Worm (Caenorhabditis elegans): ENCODE results near the gene R07E5.5.

Gene R07E5.5

ce11 chrIII:4359208-4359607 is 38.0 kb upstream of the R07E5.5 start:
- TF ChIP-seq madf-10 (tag; optimal IDR thresholded peaks at IDR 0.05), result no peak
- no peak for TF ChIP-seq somi-1 (GFP tag; optimal IDR thresholded peaks at IDR 0.05)
- TF ChIP-seq attf-6 (GFP tag; IDR thresholded peaks at IDR 0.05), result no peak
- TF ChIP-seq lsy-27 (tag; optimal IDR thresholded peaks at IDR 0.05; ENCODE audit: borderline replicate concordance, insufficient read depth), result no peak
- no peak for TF ChIP-seq gei-17 (GFP tag; optimal IDR thresholded peaks at IDR 0.05)
- no peak for TF ChIP-seq F57C9.4 (tag; optimal IDR thresholded peaks at IDR 0.05)
- no peak for TF ChIP-seq nhr-179 (tag; optimal IDR thresholded peaks at IDR 0.05)
- TF ChIP-seq fkh-3 (tag; optimal IDR thresholded peaks at IDR 0.05), result no peak
- no peak for TF ChIP-seq Y95B8A.8 (GFP tag; IDR thresholded peaks at IDR 0.05)
- no peak for TF ChIP-seq Y67H2A.10 (GFP tag; conservative IDR thresholded peaks at IDR 0.05)
- no peak for TF ChIP-seq nfya-2 (GFP tag; IDR thresholded peaks at IDR 0.05)
- TF ChIP-seq attf-3 (GFP tag; conservative IDR thresholded peaks at IDR 0.05), result no peak
- TF ChIP-seq akir-1 (GFP tag; optimal IDR thresholded peaks at IDR 0.05), result no peak
- TF ChIP-seq ceh-79 (tag; optimal IDR thresholded peaks at IDR 0.05), result no peak
- TF ChIP-seq egl-18 (GFP tag; IDR thresholded peaks at IDR 0.05), result no peak
- no peak for TF ChIP-seq sea-2 (GFP tag; IDR thresholded peaks at IDR 0.05)
- TF ChIP-seq F23B12.7 (tag; optimal IDR thresholded peaks at IDR 0.05; ENCODE audit: insufficient read depth), result no peak
- no peak for TF ChIP-seq unc-130 (GFP tag; optimal IDR thresholded peaks at IDR 0.05)
- TF ChIP-seq F10E7.11 (tag; optimal IDR thresholded peaks at IDR 0.05), result no peak
- no peak for TF ChIP-seq Y56A3A.18 (GFP tag; IDR thresholded peaks at IDR 0.05)

ce11 chrIII:4359900-4360299 is 37.3 kb upstream of the R07E5.5 start:
- no peak for TF ChIP-seq Y95B8A.8 (GFP tag; IDR thresholded peaks at IDR 0.05)

- peak; percentile 50; the same call in 1 of the 2 replicates for TF ChIP-seq dox-1 (GFP tag; IDR thresholded peaks at IDR 0.05)
- TF ChIP-seq F37B4.10 (GFP tag; IDR thresholded peaks at IDR 0.05), result no peak
- TF ChIP-seq dpl-1 (GFP tag; optimal IDR thresholded peaks at IDR 0.05), result no peak
- TF ChIP-seq sptf-2 (GFP tag; optimal IDR thresholded peaks at IDR 0.05), result no peak
- TF ChIP-seq snpc-1.3 (tag; optimal IDR thresholded peaks at IDR 0.05; ENCODE audit: insufficient read depth), result no peak
- no peak for TF ChIP-seq fkh-3 (tag; optimal IDR thresholded peaks at IDR 0.05)
- TF ChIP-seq hmg-1.2 (GFP tag; IDR thresholded peaks at IDR 0.05), result peak; percentile 30; the same call in 1 of the 2 replicates
- TF ChIP-seq pbrm-1 (GFP tag; IDR thresholded peaks at IDR 0.05), result no peak
- TF ChIP-seq egl-18 (GFP tag; IDR thresholded peaks at IDR 0.05), result no peak
- peak; percentile 22 for TF ChIP-seq ztf-18 (tag; optimal IDR thresholded peaks at IDR 0.05)
- TF ChIP-seq F22D6.2 (tag; optimal IDR thresholded peaks at IDR 0.05), result no peak
- TF ChIP-seq Y56A3A.18 (GFP tag; IDR thresholded peaks at IDR 0.05), result no peak
- TF ChIP-seq ceh-58 (GFP tag; IDR thresholded peaks at IDR 0.05), result no peak
- no peak for TF ChIP-seq F57A8.1 (GFP tag; optimal IDR thresholded peaks at IDR 0.05)
- no peak for TF ChIP-seq ztf-3 (GFP tag; optimal IDR thresholded peaks at IDR 0.05)
- TF ChIP-seq lin-35 (GFP tag; optimal IDR thresholded peaks at IDR 0.05), result no peak
- TF ChIP-seq lsl-1 (GFP tag; optimal IDR thresholded peaks at IDR 0.05), result peak; percentile 52
- no peak for TF ChIP-seq chd-7 (tag; optimal IDR thresholded peaks at IDR 0.05)
- no peak for TF ChIP-seq attf-5 (GFP tag; optimal IDR thresholded peaks at IDR 0.05)
- TF ChIP-seq F23B12.7 (tag; optimal IDR thresholded peaks at IDR 0.05; ENCODE audit: insufficient read depth), result no peak
- no peak for TF ChIP-seq aptf-2 (GFP tag; conservative IDR thresholded peaks at IDR 0.05)
- no peak for TF ChIP-seq ztf-26 (tag; optimal IDR thresholded peaks at IDR 0.05)
- TF ChIP-seq hlh-12 (tag; optimal IDR thresholded peaks at IDR 0.05), result no peak
- TF ChIP-seq somi-1 (GFP tag; optimal IDR thresholded peaks at IDR 0.05), result no peak
- no peak for TF ChIP-seq bed-1 (GFP tag; IDR thresholded peaks at IDR 0.05)
- no peak for TF ChIP-seq sdz-38 (tag; optimal IDR thresholded peaks at IDR 0.05)
- TF ChIP-seq unc-130 (GFP tag; optimal IDR thresholded peaks at IDR 0.05), result peak; percentile 8
- no peak for TF ChIP-seq Y67H2A.10 (GFP tag; conservative IDR thresholded peaks at IDR 0.05)
- no peak for TF ChIP-seq C17E4.6 (GFP tag; IDR thresholded peaks at IDR 0.05)
- peak; percentile 18; the same call in 1 of the 2 replicates for TF ChIP-seq mcd-1 (GFP tag; IDR thresholded peaks at IDR 0.05)
- TF ChIP-seq snpc-4 (GFP tag; optimal IDR thresholded peaks at IDR 0.05), result no peak
- peak in 2 of 4 experiments; percentile 18 to 60 for TF ChIP-seq snpc-4 (tag; optimal IDR thresholded peaks at IDR 0.05)
- TF ChIP-seq Y95B8A.8 (GFP tag; IDR thresholded peaks at IDR 0.05), result no peak
- TF ChIP-seq K12H6.12 (tag; optimal IDR thresholded peaks at IDR 0.05), result no peak
Measured at ce11 chrIII:4362332-4362731, 34.9 kb upstream of the R07E5.5 start.
